Worm (Caenorhabditis elegans) whole organism, L4 larva: ENCODE results near the gene sdc-3.
A peak's percentile ranks its signal among the peaks of the same experiment; 100 is the strongest.

Experiments used
- F10B5.3 ChIP-seq: sonication (generic microtip); optimal IDR thresholded peaks from 2 replicates; lab custom pipeline; 2016; ENCODE audit warnings: mild to moderate bottlenecking, missing genetic modification characterization, missing compliant biosample characterization
- F37D6.2 ChIP-seq: sonication (generic microtip); optimal IDR thresholded peaks from 2 replicates; lab custom pipeline; 2016; ENCODE audit warnings: mild to moderate bottlenecking, missing genetic modification characterization, missing compliant biosample characterization
- F49E8.2 ChIP-seq: sonication (generic microtip); optimal IDR thresholded peaks from 2 replicates; lab custom pipeline; 2016; ENCODE audit warnings: missing compliant biosample characterization, mild to moderate bottlenecking, missing genetic modification characterization, borderline replicate concordance
- T26A8.4 ChIP-seq: fragments of 200-800 bp; sonication (Bioruptor generic); IDR thresholded peaks from 2 replicates; pipeline ENCODE4 v1.3.6; 2022; ENCODE audit warnings: missing genetic modification characterization, missing compliant biosample characterization
- Y48G9A.11 ChIP-seq: fragments of 200-800 bp; sonication (Bioruptor generic); IDR thresholded peaks from 2 replicates; pipeline ENCODE4 v1.3.6; 2022; ENCODE audit warnings: missing genetic modification reagents, missing genetic modification characterization, missing compliant biosample characterization
- Y75B8A.6 ChIP-seq: fragments of 200-800 bp; sonication (Bioruptor generic); IDR thresholded peaks from 2 replicates; pipeline ENCODE4 v1.3.6; 2022; ENCODE audit warnings: missing genetic modification reagents, missing genetic modification characterization, missing compliant biosample characterization
- aha-1 ChIP-seq: fragments of 150-350 bp; peaks from one replicate; lab custom pipeline; 2014; ENCODE audit warnings: missing biosample characterization, missing genetic modification characterization
- aly-2 ChIP-seq: sonication (generic microtip); optimal IDR thresholded peaks from 2 replicates; lab custom pipeline; 2018; ENCODE audit warnings: missing biosample characterization, missing genetic modification characterization
- ceh-44 ChIP-seq: fragments of 200-800 bp; sonication (Bioruptor generic); IDR thresholded peaks from 2 replicates; pipeline ENCODE4 v1.3.6; 2022; ENCODE audit warnings: missing genetic modification reagents, missing genetic modification characterization, missing compliant biosample characterization
- ceh-62 ChIP-seq: sonication (generic microtip); optimal IDR thresholded peaks from 2 replicates; lab custom pipeline; 2017; ENCODE audit warnings: missing biosample characterization, missing genetic modification characterization
- ctbp-1 ChIP-seq: fragments of 200-800 bp; sonication (Bioruptor generic); IDR thresholded peaks from 2 replicates; pipeline ENCODE4 v1.3.6; 2022; ENCODE audit warnings: missing genetic modification reagents, missing genetic modification characterization, missing compliant biosample characterization
- daf-16 ChIP-seq, 3 experiments: sonication (generic microtip); optimal IDR thresholded peaks; 2 replicates each; lab custom pipeline; 2016 to 2017; ENCODE audit warnings: missing genetic modification characterization in 3 of 3, missing genetic modification reagents in 3 of 3, mild to moderate bottlenecking in 2 of 3, missing compliant biosample characterization in 2 of 3, missing biosample characterization in 1 of 3, moderate library complexity in 1 of 3
- daf-8 ChIP-seq: fragments of 200-800 bp; sonication (Bioruptor generic); IDR thresholded peaks from 2 replicates; pipeline ENCODE4 v1.3.6; 2022; ENCODE audit warnings: missing genetic modification characterization, missing compliant biosample characterization
- duxl-1 ChIP-seq: sonication (generic microtip); optimal IDR thresholded peaks from 2 replicates; lab custom pipeline; 2016; ENCODE audit warnings: mild to moderate bottlenecking, missing genetic modification characterization, moderate library complexity, missing compliant biosample characterization; ENCODE audit not compliant: poor library complexity
- egl-43 ChIP-seq: fragments of 200-800 bp; sonication (Bioruptor generic); IDR thresholded peaks from 2 replicates; pipeline ENCODE4 v1.3.6; 2022; ENCODE audit warnings: missing genetic modification reagents, missing genetic modification characterization, missing compliant biosample characterization
- fkh-10 ChIP-seq: fragments of 150-350 bp; optimal IDR thresholded peaks from 2 replicates; lab custom pipeline; 2014; ENCODE audit warnings: missing biosample characterization, missing genetic modification reagents, missing genetic modification characterization
- gei-8 ChIP-seq: fragments of 200-800 bp; sonication (Bioruptor generic); optimal IDR thresholded peaks from 2 replicates; lab custom pipeline; 2018; ENCODE audit warnings: mild to moderate bottlenecking, missing genetic modification characterization, missing compliant biosample characterization
- hlh-30 ChIP-seq: sonication (generic microtip); optimal IDR thresholded peaks from 2 replicates; lab custom pipeline; 2017; ENCODE audit warnings: antibody characterized with exemption, mild to moderate bottlenecking, missing genetic modification characterization, missing compliant biosample characterization; ENCODE audit not compliant: insufficient read depth
- hmg-1.1 ChIP-seq: fragments of 200-800 bp; sonication (Bioruptor generic); IDR thresholded peaks from 2 replicates; pipeline ENCODE4 v1.3.6; 2022; ENCODE audit warnings: missing genetic modification reagents, missing genetic modification characterization, missing compliant biosample characterization
- lin-1 ChIP-seq: fragments of 200-800 bp; sonication (Bioruptor generic); IDR thresholded peaks from 2 replicates; pipeline ENCODE4 v1.3.6; 2022; ENCODE audit warnings: missing genetic modification reagents, missing genetic modification characterization, missing compliant biosample characterization
- lin-15B ChIP-seq: fragments of 150-350 bp; sonication (generic microtip); optimal IDR thresholded peaks from 3 replicates; lab custom pipeline; 2014; ENCODE audit warnings: missing biosample characterization, missing genetic modification characterization
- lin-38 ChIP-seq: fragments of 200-800 bp; sonication (Bioruptor generic); IDR thresholded peaks from 2 replicates; pipeline ENCODE4 v1.3.6; 2022; ENCODE audit warnings: missing genetic modification reagents, missing genetic modification characterization, missing compliant biosample characterization
- lin-39 ChIP-seq: fragments of 150-350 bp; optimal IDR thresholded peaks from 2 replicates; lab custom pipeline; 2014; ENCODE audit warnings: missing biosample characterization, missing genetic modification reagents, missing genetic modification characterization
- lir-3 ChIP-seq: sonication (generic microtip); optimal IDR thresholded peaks from 2 replicates; lab custom pipeline; 2016; ENCODE audit warnings: mild to moderate bottlenecking, missing genetic modification characterization, missing compliant biosample characterization
- madf-5 ChIP-seq, 2 experiments: fragments of 200-800 bp; sonication (Bioruptor generic); IDR thresholded peaks; 2 replicates each; pipeline ENCODE4 v1.3.6; 2022; ENCODE audit warnings: missing compliant biosample characterization in 2 of 2, missing genetic modification characterization in 2 of 2
- mdl-1 ChIP-seq, 2 experiments: fragments of 150-350 bp in 1 of 2; sonication (generic microtip) in 1 of 2; optimal IDR thresholded peaks; 2 replicates each; lab custom pipeline; 2014 to 2017; ENCODE audit warnings: missing biosample characterization in 2 of 2, missing genetic modification characterization in 2 of 2
- mep-1 ChIP-seq: fragments of 150-350 bp; sonication (generic microtip); optimal IDR thresholded peaks from 3 replicates; lab custom pipeline; 2014; ENCODE audit warnings: missing biosample characterization, missing genetic modification characterization
- mxl-3 ChIP-seq: fragments of 200-800 bp; sonication (Bioruptor generic); optimal IDR thresholded peaks from 2 replicates; lab custom pipeline; 2018; ENCODE audit warnings: mild to moderate bottlenecking, missing genetic modification characterization, missing compliant biosample characterization
- nhr-10 ChIP-seq: fragments of 150-350 bp; optimal IDR thresholded peaks from 2 replicates; lab custom pipeline; 2014; ENCODE audit warnings: missing biosample characterization, missing genetic modification characterization
- nhr-111 ChIP-seq: fragments of 200-800 bp; sonication (Bioruptor generic); optimal IDR thresholded peaks from 2 replicates; lab custom pipeline; 2018; ENCODE audit warnings: mild to moderate bottlenecking, missing genetic modification characterization, missing compliant biosample characterization
- nhr-237 ChIP-seq: sonication (generic microtip); optimal IDR thresholded peaks from 2 replicates; lab custom pipeline; 2017; ENCODE audit warnings: missing biosample characterization, missing genetic modification characterization
- nhr-28 ChIP-seq: fragments of 150-350 bp; optimal IDR thresholded peaks from 2 replicates; lab custom pipeline; 2014; ENCODE audit warnings: missing biosample characterization, missing genetic modification characterization
- nhr-42 ChIP-seq: fragments of 200-800 bp; sonication (Bioruptor generic); IDR thresholded peaks from 2 replicates; pipeline ENCODE4 v1.3.6; 2022; ENCODE audit warnings: missing genetic modification characterization, missing compliant biosample characterization
- nhr-48 ChIP-seq: sonication (generic microtip); optimal IDR thresholded peaks from 2 replicates; lab custom pipeline; 2016; ENCODE audit warnings: mild to moderate bottlenecking, missing genetic modification characterization, missing compliant biosample characterization
- nhr-77 ChIP-seq: fragments of 150-350 bp; optimal IDR thresholded peaks from 2 replicates; lab custom pipeline; 2014; ENCODE audit warnings: missing biosample characterization, missing genetic modification characterization
- php-3 ChIP-seq: fragments of 200-800 bp; sonication (Bioruptor generic); IDR thresholded peaks from 2 replicates; pipeline ENCODE4 v1.3.6; 2022; ENCODE audit warnings: missing genetic modification reagents, missing genetic modification characterization, missing compliant biosample characterization
- sdz-12 ChIP-seq: fragments of 200-800 bp; sonication (Bioruptor generic); optimal IDR thresholded peaks from 2 replicates; lab custom pipeline; 2018; ENCODE audit warnings: mild to moderate bottlenecking, missing genetic modification characterization, missing compliant biosample characterization
- set-16 ChIP-seq: fragments of 200-800 bp; sonication (Bioruptor generic); IDR thresholded peaks from 2 replicates; pipeline ENCODE4 v1.3.6; 2022; ENCODE audit warnings: missing genetic modification reagents, missing genetic modification characterization, missing compliant biosample characterization
- spr-1 ChIP-seq: sonication (generic microtip); optimal IDR thresholded peaks from 2 replicates; lab custom pipeline; 2016; ENCODE audit warnings: mild to moderate bottlenecking, missing genetic modification characterization, missing compliant biosample characterization
- tag-97 ChIP-seq: fragments of 200-800 bp; sonication (Bioruptor generic); IDR thresholded peaks from 2 replicates; pipeline ENCODE4 v1.3.6; 2022; ENCODE audit warnings: missing genetic modification characterization, missing compliant biosample characterization
- tra-1 ChIP-seq: fragments of 200-800 bp; sonication (Bioruptor generic); IDR thresholded peaks from 2 replicates; pipeline ENCODE4 v1.3.6; 2022; ENCODE audit warnings: missing genetic modification reagents, missing genetic modification characterization, missing compliant biosample characterization
- unc-130 ChIP-seq: sonication (generic microtip); optimal IDR thresholded peaks from 2 replicates; lab custom pipeline; 2016; ENCODE audit warnings: missing genetic modification reagents, missing genetic modification characterization, missing compliant biosample characterization
- unc-62 ChIP-seq, 3 experiments: fragments of 150-350 bp in 1 of 3; sonication (generic microtip); optimal IDR thresholded peaks in 2 of 3; peaks in 1 of 3; 1 replicate in 1 of 3; 2 replicates in 2 of 3; lab custom pipeline; 2014 to 2017; ENCODE audit warnings: missing biosample characterization in 3 of 3, missing genetic modification characterization in 3 of 3, missing genetic modification reagents in 3 of 3, missing genotype in 1 of 3
- zag-1 ChIP-seq: fragments of 150-350 bp; optimal IDR thresholded peaks from 2 replicates; lab custom pipeline; 2014; ENCODE audit warnings: missing biosample characterization, missing genetic modification characterization
- zfp-3 ChIP-seq: fragments of 200-800 bp; sonication (Bioruptor generic); conservative IDR thresholded peaks from 2 replicates; pipeline ENCODE4 v1.3.6; 2022; ENCODE audit warnings: missing genetic modification reagents, missing genetic modification characterization, missing compliant biosample characterization
- zip-11 ChIP-seq: fragments of 200-800 bp; sonication (Bioruptor generic); IDR thresholded peaks from 2 replicates; pipeline ENCODE4 v1.3.6; 2022; ENCODE audit warnings: missing genetic modification characterization, missing compliant biosample characterization
- zip-2 ChIP-seq: fragments of 150-350 bp; optimal IDR thresholded peaks from 2 replicates; lab custom pipeline; 2014; ENCODE audit warnings: missing biosample characterization, missing genetic modification characterization

The sdc-3 gene

ce11 chrV:15085335-15085800 is 37.4 kb upstream of the sdc-3 start, which contains the start of the genes ahsa-1 and C01G10.7 (continued):
- TF ChIP-seq Y48G9A.11 (GFP tag; lab: Robert Waterston, UW) = peak; percentile 82
- no peak for TF ChIP-seq lin-1 (GFP tag; lab: Robert Waterston, UW)
- TF ChIP-seq nhr-237 (tag; lab: Kevin White, UChicago) = no peak
- TF ChIP-seq ctbp-1 = no peak
- TF ChIP-seq duxl-1 (tag; lab: Kevin White, UChicago) = peak; percentile 72
- no peak for TF ChIP-seq sdz-12 (GFP tag; lab: Kevin White, UChicago)
- peak; percentile 88 for TF ChIP-seq nhr-77 (tag; lab: Kevin White, UChicago)
- TF ChIP-seq hlh-30 = no peak
- no peak for TF ChIP-seq mep-1 (tag; lab: Kevin White, UChicago)
- TF ChIP-seq daf-8 = no peak
- TF ChIP-seq nhr-48 (tag; lab: Kevin White, UChicago) = no peak
- peak; percentile 72; the same call in 1 of the 2 replicates for TF ChIP-seq ceh-44 (GFP tag; lab: Robert Waterston, UW)
- peak; percentile 8 for TF ChIP-seq nhr-10
- peak; percentile 46; the same call in 1 of the 2 replicates for TF ChIP-seq nhr-42 (GFP tag; lab: Robert Waterston, UW)
- TF ChIP-seq lin-15B (tag; lab: Kevin White, UChicago) = peak; percentile 91
- peak; percentile 45 to 64; a peak in 2 of 4 replicates for TF ChIP-seq madf-5 (GFP tag; IDR thresholded peaks at IDR 0.05; lab: Robert Waterston, UW)
- TF ChIP-seq ceh-62 (tag; lab: Kevin White, UChicago) = no peak
- peak; percentile 80 for TF ChIP-seq fkh-10 (GFP tag; lab: Kevin White, UChicago)
- no peak for TF ChIP-seq lir-3 (tag; lab: Kevin White, UChicago)
- TF ChIP-seq set-16 (GFP tag; lab: Robert Waterston, UW) = no peak
- TF ChIP-seq zag-1 (tag; lab: Kevin White, UChicago) = no peak
- peak; percentile 64 for TF ChIP-seq nhr-28 (tag; lab: Kevin White, UChicago)
- peak; percentile 98 for TF ChIP-seq unc-130 (GFP tag; lab: Kevin White, UChicago)
- peak; percentile 99 for TF ChIP-seq lin-38 (GFP tag; lab: Robert Waterston, UW)
- TF ChIP-seq zip-11 = no peak
- no peak for TF ChIP-seq egl-43 (GFP tag; lab: Robert Waterston, UW)
- peak; percentile 79 for TF ChIP-seq hmg-1.1 (GFP tag; lab: Robert Waterston, UW)
- TF ChIP-seq F10B5.3 (tag; lab: Kevin White, UChicago) = no peak
- TF ChIP-seq lin-39 (tag; lab: Kevin White, UChicago) = no peak
- peak; percentile 46 for TF ChIP-seq spr-1
- TF ChIP-seq zip-2 (tag; lab: Kevin White, UChicago) = no peak
- TF ChIP-seq tra-1 (GFP tag; lab: Robert Waterston, UW) = peak; percentile 58; the same call in 1 of the 2 replicates

- no peak for TF ChIP-seq php-3 (GFP tag; lab: Robert Waterston, UW)
- TF ChIP-seq F49E8.2 (tag; lab: Kevin White, UChicago) = peak; percentile 32
- TF ChIP-seq fkh-10 (GFP tag; lab: Kevin White, UChicago) = no peak
- TF ChIP-seq ceh-62 (tag; lab: Kevin White, UChicago) = no peak
- TF ChIP-seq nhr-28 (tag; lab: Kevin White, UChicago) = no peak
- no peak for TF ChIP-seq nhr-111 (GFP tag; lab: Kevin White, UChicago)
- TF ChIP-seq tag-97 = no peak
- TF ChIP-seq daf-16 (GFP tag; optimal IDR thresholded peaks at IDR 0.05; lab: Kevin White, UChicago) = no peak
- TF ChIP-seq daf-16 (tag; optimal IDR thresholded peaks at IDR 0.05; lab: Kevin White, UChicago) = peak; percentile 25
- TF ChIP-seq ctbp-1 = no peak
- TF ChIP-seq unc-62 (GFP tag; optimal IDR thresholded peaks at IDR 0.05 in 1 of 2; lab: Kevin White, UChicago) = no peak
- no peak for TF ChIP-seq unc-62 (tag; optimal IDR thresholded peaks at IDR 0.05; lab: Kevin White, UChicago)
- no peak for TF ChIP-seq zfp-3 (GFP tag; lab: Robert Waterston, UW)
- TF ChIP-seq Y75B8A.6 = 0 out of 2 replicates have a peak, but pooled peaks have one; percentile 21
- TF ChIP-seq T26A8.4 (GFP tag; lab: Robert Waterston, UW) = peak; percentile 14; the same call in 1 of the 2 replicates
- no peak for TF ChIP-seq mep-1 (tag; lab: Kevin White, UChicago)
- TF ChIP-seq madf-5 (GFP tag; IDR thresholded peaks at IDR 0.05; lab: Robert Waterston, UW) = no peak
- no peak for TF ChIP-seq nhr-77 (tag; lab: Kevin White, UChicago)
- TF ChIP-seq gei-8 (GFP tag; lab: Kevin White, UChicago) = no peak
- TF ChIP-seq ceh-44 (GFP tag; lab: Robert Waterston, UW) = no peak
- peak; percentile 18 for TF ChIP-seq aha-1 (tag; lab: Kevin White, UChicago)
- peak; percentile 44 for TF ChIP-seq duxl-1 (tag; lab: Kevin White, UChicago)
- no peak for TF ChIP-seq mxl-3
- TF ChIP-seq aly-2 (tag; lab: Kevin White, UChicago) = no peak
- TF ChIP-seq F37D6.2 (tag; lab: Kevin White, UChicago) = no peak
- peak; percentile 47; the same call in 1 of the 2 replicates for TF ChIP-seq egl-43 (GFP tag; lab: Robert Waterston, UW)
- TF ChIP-seq sdz-12 (GFP tag; lab: Kevin White, UChicago) = no peak
- no peak for TF ChIP-seq mdl-1 (tag; optimal IDR thresholded peaks at IDR 0.05; lab: Kevin White, UChicago)
Observed at ce11 chrV:15083659-15084058, 35.7 kb upstream of the sdc-3 start.
